Worm (Caenorhabditis elegans) whole organism, midembryonic: ENCODE data around the gene Y38C1AA.1.

Source experiments
- T22C8.4 ChIP-seq: fragments of 200-800 bp; sonication (Bioruptor generic); IDR thresholded peaks from 2 replicates; pipeline ENCODE4 v1.3.6; 2022; ENCODE audit warnings: missing genetic modification characterization, missing compliant biosample characterization
- klf-2 ChIP-seq: fragments of 200-800 bp; sonication (Bioruptor generic); conservative IDR thresholded peaks from 2 replicates; pipeline ENCODE4 v1.3.6; 2022; ENCODE audit warnings: missing genetic modification reagents, missing genetic modification characterization, missing compliant biosample characterization
- tab-1 ChIP-seq: fragments of 200-800 bp; sonication (Bioruptor generic); IDR thresholded peaks from 2 replicates; pipeline ENCODE4 v1.3.6; 2022; ENCODE audit warnings: missing genetic modification characterization, missing compliant biosample characterization
- ztf-23 ChIP-seq: fragments of 200-800 bp; sonication (Bioruptor generic); IDR thresholded peaks from 2 replicates; pipeline ENCODE4 v1.3.6; 2022; ENCODE audit warnings: missing genetic modification reagents, missing genetic modification characterization, missing compliant biosample characterization

ce11 chrIV:184184-184583, 23.8 kb upstream of the Y38C1AA.1 start, which contains the start of gene pnc-1:
- TF ChIP-seq ztf-23 (no peak), tab-1 (GFP tag; lab: Robert Waterston, UW) (no peak), klf-2 (GFP tag; lab: Robert Waterston, UW) (no peak), T22C8.4 (GFP tag; lab: Robert Waterston, UW) (no peak)
